Fruit fly (Drosophila melanogaster): ENCODE data around the gene CG14130.

DNA sequence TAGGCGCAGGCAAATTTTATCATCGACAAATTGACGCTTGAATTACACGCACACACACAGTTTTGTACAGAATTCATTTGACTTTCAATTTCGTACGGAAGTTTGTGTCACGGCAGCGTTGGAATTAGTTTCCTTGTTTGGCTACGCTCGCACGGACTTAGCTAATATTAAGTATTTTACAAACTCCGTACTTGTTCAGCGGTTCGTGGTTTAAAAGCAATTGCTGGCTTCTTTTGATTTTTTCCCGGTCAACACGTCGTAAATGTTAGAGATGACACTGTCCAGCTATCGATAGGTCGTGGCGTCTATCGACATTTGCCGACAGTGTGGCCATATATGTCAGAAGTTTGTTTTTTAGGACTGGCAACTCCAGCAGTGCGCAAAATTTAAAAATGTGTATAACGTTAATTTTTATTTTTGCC is 18.1 kb downstream of the CG14130 start, which contains the start of gene CycA:
- TF ChIP-seq CG4496 (GFP tag; IDR thresholded peaks at IDR 0.05) (no peak), CG32121 (GFP tag; IDR thresholded peaks at IDR 0.05) (no peak), Pif1A (GFP tag; optimal IDR thresholded peaks at IDR 0.05) (no peak), CG14655 (GFP tag; optimal IDR thresholded peaks at IDR 0.05) (no peak), CG13204 (GFP tag; optimal IDR thresholded peaks at IDR 0.05) (no peak), CG15710 (tag; optimal IDR thresholded peaks at IDR 0.05) (no peak), CG12605 (GFP tag; IDR thresholded peaks at IDR 0.05) (no peak), rn (GFP tag; IDR thresholded peaks at IDR 0.05) (no peak), fd96Ca (GFP tag; IDR thresholded peaks at IDR 0.05) (no peak), EcR (GFP tag; optimal IDR thresholded peaks at IDR 0.05) (no peak), Snoo (tag; optimal IDR thresholded peaks at IDR 0.05) (no peak)
